Worm (Caenorhabditis elegans): ENCODE data around the gene mrpl-11.

Gene mrpl-11

ce11 chrIII:8678371-8678770, 39.1 kb upstream of the mrpl-11 start (continued):
- peak; percentile 64 for TF ChIP-seq C34F6.9 (tag; optimal IDR thresholded peaks at IDR 0.05)
- TF ChIP-seq mab-5 (tag; optimal IDR thresholded peaks at IDR 0.05): no peak

DNA sequence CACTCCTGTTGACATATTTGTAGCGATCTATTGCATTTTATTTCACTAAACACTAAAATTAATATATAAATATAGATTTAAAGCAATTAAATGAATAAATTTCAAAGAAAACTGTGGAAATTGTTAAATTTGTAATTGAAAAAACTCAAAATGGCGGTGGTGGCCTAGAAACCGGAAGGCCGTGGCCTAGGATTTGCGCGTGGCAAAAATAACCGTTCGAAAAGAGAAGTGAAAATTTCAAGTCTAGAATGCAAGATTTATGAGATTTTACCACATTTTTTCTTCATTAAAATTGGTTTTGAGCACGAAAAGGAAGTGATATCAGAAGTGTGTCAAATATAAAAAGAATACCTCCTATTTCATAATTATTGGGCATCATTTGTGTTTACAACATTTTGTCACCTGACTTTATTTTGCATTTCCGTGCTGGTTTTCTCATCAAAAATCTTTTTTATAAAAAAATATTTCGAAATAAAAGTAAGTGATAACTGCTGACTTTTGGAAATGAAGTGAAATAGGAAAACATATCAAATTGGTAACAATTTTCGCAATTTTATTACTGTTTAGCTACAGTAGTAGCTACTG, 33.7 kb upstream of the mrpl-11 start, which contains the start of gene fli-1:
fli-1 (minus strand) TSS at position 58 of the 585 bp plus-strand sequence.
- TF ChIP-seq nhr-237 (tag; optimal IDR thresholded peaks at IDR 0.05) (no peak), nhr-23 (tag; optimal IDR thresholded peaks at IDR 0.05) (no peak), nhr-77 (tag; optimal IDR thresholded peaks at IDR 0.05) (no peak), R02D3.7 (tag; optimal IDR thresholded peaks at IDR 0.05) (no peak), C34F6.9 (tag; optimal IDR thresholded peaks at IDR 0.05) (peak; percentile 45), unc-55 (GFP tag; optimal IDR thresholded peaks at IDR 0.05) (peak; percentile 19), lsy-2 (tag; optimal IDR thresholded peaks at IDR 0.05) (peak in 1 of 2 experiments; percentile 34), elt-1 (tag; optimal IDR thresholded peaks at IDR 0.05) (no peak), nhr-10 (tag; optimal IDR thresholded peaks at IDR 0.05) (no peak), sma-9 (GFP tag; optimal IDR thresholded peaks at IDR 0.05) (no peak), sma-9 (tag; optimal IDR thresholded peaks at IDR 0.05) (no peak), ceh-16 (tag; optimal IDR thresholded peaks at IDR 0.05) (no peak), ztf-11 (tag; optimal IDR thresholded peaks at IDR 0.05) (no peak), Y55F3AM.14 (GFP tag; optimal IDR thresholded peaks at IDR 0.05) (no peak), alr-1 (tag; optimal IDR thresholded peaks at IDR 0.05) (no peak), lin-39 (tag; optimal IDR thresholded peaks at IDR 0.05) (no peak), nhr-25 (tag; optimal IDR thresholded peaks at IDR 0.05) (no peak), elt-3 (tag; optimal IDR thresholded peaks at IDR 0.05) (no peak), ama-1 (optimal IDR thresholded peaks at IDR 0.05) (no peak), nhr-11 (tag; optimal IDR thresholded peaks at IDR 0.05) (no peak), nhr-129 (tag; optimal IDR thresholded peaks at IDR 0.05) (no peak), ztf-4 (tag; optimal IDR thresholded peaks at IDR 0.05) (no peak)

DNA sequence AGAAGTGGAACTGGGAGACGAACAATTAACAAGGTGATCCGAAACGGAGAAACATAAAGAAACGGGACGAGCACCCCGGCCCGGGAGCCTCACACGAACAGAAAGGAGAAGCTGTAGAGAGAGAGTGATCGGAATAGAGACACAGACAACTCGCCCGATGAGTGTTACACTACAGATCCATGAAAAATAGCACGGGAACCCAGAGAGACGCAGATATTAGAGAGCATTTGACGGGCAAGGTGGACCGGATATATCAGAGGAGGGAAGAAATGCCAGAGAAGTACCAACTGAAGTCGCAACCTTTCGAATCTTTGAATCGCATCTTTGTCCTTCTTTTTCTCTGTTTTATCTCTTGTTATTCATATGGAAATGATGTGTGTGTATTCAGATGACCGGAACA, 33.0 kb upstream of the mrpl-11 start, which contains the start of gene anmt-1:
anmt-1 (plus strand) TSS at position 388 of the 400 bp plus-strand sequence.
- TF ChIP-seq fos-1 (tag; optimal IDR thresholded peaks at IDR 0.05) (no peak), nhr-11 (tag; optimal IDR thresholded peaks at IDR 0.05) (no peak), nhr-6 (tag; optimal IDR thresholded peaks at IDR 0.05) (no peak), ZK546.5 (tag; optimal IDR thresholded peaks at IDR 0.05) (no peak), ztf-1 (GFP tag; conservative IDR thresholded peaks at IDR 0.05) (no peak), C34F6.9 (tag; optimal IDR thresholded peaks at IDR 0.05) (no peak), mbf-1 (tag; optimal IDR thresholded peaks at IDR 0.05) (no peak), mdl-1 (tag; optimal IDR thresholded peaks at IDR 0.05) (no peak), F13H6.1 (tag; optimal IDR thresholded peaks at IDR 0.05) (peak; percentile 61), nhr-129 (tag; optimal IDR thresholded peaks at IDR 0.05) (peak; percentile 22), nhr-12 (tag; optimal IDR thresholded peaks at IDR 0.05) (no peak), unc-55 (GFP tag; optimal IDR thresholded peaks at IDR 0.05) (no peak)

- TF ChIP-seq sma-3 (GFP tag; optimal IDR thresholded peaks at IDR 0.05) (peak; percentile 53), sma-9 (GFP tag; optimal IDR thresholded peaks at IDR 0.05) (peak; percentile 27), sma-9 (tag; optimal IDR thresholded peaks at IDR 0.05) (no peak), nhr-21 (tag; optimal IDR thresholded peaks at IDR 0.05) (peak; percentile 52), aly-2 (tag; optimal IDR thresholded peaks at IDR 0.05) (no peak), ama-1 (optimal IDR thresholded peaks at IDR 0.05) (no peak), nhr-12 (tag; optimal IDR thresholded peaks at IDR 0.05) (no peak), Y55F3AM.14 (GFP tag; optimal IDR thresholded peaks at IDR 0.05) (peak; percentile 55), F13H6.1 (tag; optimal IDR thresholded peaks at IDR 0.05) (peak; percentile 9), ztf-4 (tag; optimal IDR thresholded peaks at IDR 0.05) (peak; percentile 23)
Measured at ce11 chrIII:8685590-8686240, 31.7 kb upstream of the mrpl-11 start.

DNA sequence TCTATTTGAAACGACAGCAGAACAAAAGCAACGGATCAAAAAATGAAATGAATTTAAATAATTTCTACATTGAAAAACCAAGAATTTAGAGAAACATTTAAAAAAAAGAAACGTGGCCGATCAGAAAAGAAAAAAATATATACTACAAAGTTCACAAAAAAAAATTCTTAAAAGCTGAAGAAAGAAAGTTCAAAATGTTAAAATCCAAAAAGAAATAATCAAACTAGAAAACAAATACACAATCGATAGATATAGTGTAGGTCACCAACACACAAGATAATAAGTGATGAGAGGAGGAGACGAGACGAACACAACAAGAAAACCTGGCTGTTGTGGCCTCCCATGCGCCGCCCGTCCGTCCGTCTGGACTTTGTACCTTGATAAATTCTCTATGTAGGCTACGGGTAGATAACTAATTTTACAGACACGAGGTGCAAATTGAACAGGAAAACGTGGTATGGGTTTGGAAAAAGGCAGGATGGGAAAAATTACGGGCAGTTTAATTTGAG, 29.0 kb upstream of the mrpl-11 start, which contains the start of gene hadb-1:
hadb-1 (minus strand) TSS at position 51 of the 509 bp plus-strand sequence.
- no peak for TF ChIP-seq aly-2 (tag; optimal IDR thresholded peaks at IDR 0.05)
- peak; percentile 53 for TF ChIP-seq nhr-21 (tag; optimal IDR thresholded peaks at IDR 0.05)
- peak; percentile 19 for TF ChIP-seq fos-1 (tag; optimal IDR thresholded peaks at IDR 0.05)
- TF ChIP-seq ama-1 (optimal IDR thresholded peaks at IDR 0.05): no peak
- TF ChIP-seq mbf-1 (tag; optimal IDR thresholded peaks at IDR 0.05): no peak
- TF ChIP-seq ztf-11 (tag; optimal IDR thresholded peaks at IDR 0.05): no peak
- TF ChIP-seq skn-1 (tag; optimal IDR thresholded peaks at IDR 0.05): no peak
- TF ChIP-seq R02D3.7 (tag; optimal IDR thresholded peaks at IDR 0.05): no peak
- TF ChIP-seq nhr-6 (tag; optimal IDR thresholded peaks at IDR 0.05): no peak
- no peak for TF ChIP-seq unc-62 (GFP tag; optimal IDR thresholded peaks at IDR 0.05)
- no peak for TF ChIP-seq zag-1 (tag; optimal IDR thresholded peaks at IDR 0.05)
- no peak for TF ChIP-seq nhr-23 (tag; optimal IDR thresholded peaks at IDR 0.05)
- TF ChIP-seq ceh-82 (tag; optimal IDR thresholded peaks at IDR 0.05): no peak
- TF ChIP-seq lin-11 (tag; optimal IDR thresholded peaks at IDR 0.05): no peak
- no peak for TF ChIP-seq unc-39 (tag; optimal IDR thresholded peaks at IDR 0.05)
- TF ChIP-seq mdl-1 (tag; optimal IDR thresholded peaks at IDR 0.05): no peak
- TF ChIP-seq snpc-4 (tag; optimal IDR thresholded peaks at IDR 0.05): no peak
- TF ChIP-seq elt-1 (tag; optimal IDR thresholded peaks at IDR 0.05): no peak
- TF ChIP-seq nhr-237 (tag; optimal IDR thresholded peaks at IDR 0.05): no peak
- TF ChIP-seq C34F6.9 (tag; optimal IDR thresholded peaks at IDR 0.05): peak; percentile 9
- TF ChIP-seq ztf-4 (tag; optimal IDR thresholded peaks at IDR 0.05): no peak
- peak; percentile 18 for TF ChIP-seq crh-2 (tag; optimal IDR thresholded peaks at IDR 0.05)
- no peak for TF ChIP-seq elt-3 (tag; optimal IDR thresholded peaks at IDR 0.05)
- no peak for TF ChIP-seq lin-39 (tag; optimal IDR thresholded peaks at IDR 0.05)
- TF ChIP-seq lsy-2 (tag; optimal IDR thresholded peaks at IDR 0.05): peak in 1 of 2 experiments; percentile 20

Data from whole organism, L2 larva.